Fruit fly (Drosophila melanogaster) whole organism, pupa: ENCODE data around the gene CG8132.

Source experiments
- CG12605 ChIP-seq: fragments of 200-800 bp; sonication (Bioruptor generic); IDR thresholded peaks from 2 replicates; pipeline ENCODE4 v1.3.6; 2022; ENCODE audit warnings: missing biosample characterization, missing genetic modification characterization
- CG13204 ChIP-seq: fragments of 200-800 bp; sonication (Bioruptor generic); optimal IDR thresholded peaks from 2 replicates; lab custom pipeline; 2018; ENCODE audit warnings: missing biosample characterization, mild to moderate bottlenecking, missing genetic modification characterization, moderate library complexity
- CG17806 ChIP-seq: fragments of 200-800 bp; sonication (Bioruptor generic); optimal IDR thresholded peaks from 2 replicates; lab custom pipeline; 2018; ENCODE audit warnings: missing biosample characterization, mild to moderate bottlenecking, missing genetic modification characterization, moderate library complexity
- CG34367 ChIP-seq: fragments of 200-800 bp; sonication (Bioruptor generic); optimal IDR thresholded peaks from 2 replicates; lab custom pipeline; 2018; ENCODE audit warnings: missing biosample characterization, mild to moderate bottlenecking, missing genetic modification characterization
- CG4496 ChIP-seq: fragments of 200-800 bp; sonication (Bioruptor generic); IDR thresholded peaks from 3 replicates; pipeline ENCODE4 v1.3.6; 2022; ENCODE audit warnings: missing biosample characterization, missing genetic modification characterization
- CG8159 ChIP-seq: fragments of 200-800 bp; sonication (Bioruptor generic); optimal IDR thresholded peaks from 3 replicates; lab custom pipeline; 2018; ENCODE audit warnings: missing biosample characterization, mild to moderate bottlenecking, missing genetic modification characterization, moderate library complexity
- EcR ChIP-seq: fragments of 200-800 bp; sonication (Bioruptor generic); optimal IDR thresholded peaks from 3 replicates; lab custom pipeline; 2019; ENCODE audit warnings: missing biosample characterization, missing genetic modification characterization, mild to moderate bottlenecking, moderate library complexity, missing genetic modification reagents
- Ets98B ChIP-seq: fragments of 200-800 bp; sonication (Bioruptor generic); IDR thresholded peaks from 2 replicates; pipeline ENCODE4 v1.3.6; 2022; ENCODE audit warnings: missing biosample characterization, missing genetic modification characterization
- Pif1A ChIP-seq: fragments of 200-800 bp; sonication (Bioruptor generic); optimal IDR thresholded peaks from 3 replicates; lab custom pipeline; 2016; ENCODE audit warnings: missing biosample characterization, missing genetic modification characterization
- Pif1B ChIP-seq: fragments of 200-800 bp; sonication (Bioruptor generic); optimal IDR thresholded peaks from 3 replicates; lab custom pipeline; 2016; ENCODE audit warnings: missing biosample characterization, missing genetic modification characterization
- Snoo ChIP-seq: fragments of 200-800 bp; sonication (Bioruptor generic); optimal IDR thresholded peaks from 3 replicates; lab custom pipeline; 2017; ENCODE audit warnings: missing biosample characterization, mild to moderate bottlenecking, missing genetic modification characterization, inconsistent platforms
- gl ChIP-seq: fragments of 200-800 bp; sonication (Bioruptor generic); optimal IDR thresholded peaks from 2 replicates; lab custom pipeline; 2018; ENCODE audit warnings: missing biosample characterization, mild to moderate bottlenecking, missing genetic modification characterization
- rn ChIP-seq: fragments of 200-800 bp; sonication (Bioruptor generic); IDR thresholded peaks from 2 replicates; pipeline ENCODE4 v1.3.6; 2022; ENCODE audit warnings: missing biosample characterization, missing genetic modification characterization

DNA sequence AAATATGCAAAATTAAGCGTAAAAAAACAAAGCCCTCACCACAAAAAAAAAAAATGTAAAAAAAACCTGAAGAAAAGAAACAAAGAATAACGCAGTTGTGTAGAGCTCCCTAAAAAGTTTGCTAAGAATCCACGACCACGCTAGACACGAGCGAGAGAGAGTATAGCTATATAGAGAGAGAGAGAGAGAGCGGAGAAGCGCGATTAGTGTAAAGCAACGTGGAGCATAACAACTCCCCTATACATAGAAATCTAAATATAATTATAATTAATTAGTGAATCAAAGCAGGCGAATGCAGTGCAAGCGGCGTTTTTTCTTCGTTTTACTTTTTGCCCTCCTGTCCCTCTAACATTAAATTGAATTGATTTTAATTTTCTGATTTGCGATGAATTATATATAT is 41.9 kb upstream of the CG8132 start:
- TF ChIP-seq EcR (GFP tag; lab: Kevin White, UChicago) (no peak), Pif1B (no peak), Ets98B (GFP tag; lab: Robert Waterston, UW) (no peak; the same call in 1 of the 2 replicates), Snoo (tag; lab: Kevin White, UChicago) (no peak), CG4496 (GFP tag; lab: Robert Waterston, UW) (no peak), gl (tag; lab: Kevin White, UChicago) (no peak), CG8159 (tag; lab: Kevin White, UChicago) (no peak), CG12605 (GFP tag; lab: Robert Waterston, UW) (no peak), rn (no peak), CG17806 (tag; lab: Kevin White, UChicago) (no peak), Pif1A (GFP tag; lab: Kevin White, UChicago) (no peak), CG13204 (GFP tag; lab: Kevin White, UChicago) (no peak), CG34367 (no peak)
